Worm (Caenorhabditis elegans) whole organism, young adult: Measurements from ENCODE around the gene C27F2.4.

Source experiments
- C17E4.6 ChIP-seq: fragments of 200-800 bp; sonication (Bioruptor generic); IDR thresholded peaks from 2 replicates; pipeline ENCODE4 v1.3.6; 2022; ENCODE audit warnings: missing genetic modification reagents, missing genetic modification characterization, missing compliant biosample characterization
- F10E7.11 ChIP-seq: sonication (generic microtip); optimal IDR thresholded peaks from 2 replicates; lab custom pipeline; 2017; ENCODE audit warnings: mild to moderate bottlenecking, missing genetic modification characterization, moderate library complexity, missing compliant biosample characterization
- F22D6.2 ChIP-seq: sonication (generic microtip); optimal IDR thresholded peaks from 2 replicates; lab custom pipeline; 2016; ENCODE audit warnings: mild to moderate bottlenecking, missing genetic modification characterization, missing compliant biosample characterization
- F23B12.7 ChIP-seq: sonication (generic microtip); optimal IDR thresholded peaks from 2 replicates; lab custom pipeline; 2017; ENCODE audit warnings: missing genetic modification characterization, mild to moderate bottlenecking, missing compliant biosample characterization, antibody characterized with exemption, moderate library complexity; ENCODE audit not compliant: insufficient read depth
- F33H1.4 ChIP-seq: fragments of 200-800 bp; sonication (Bioruptor generic); IDR thresholded peaks from 2 replicates; pipeline ENCODE4 v1.3.6; 2022; ENCODE audit warnings: missing genetic modification reagents, missing genetic modification characterization, missing compliant biosample characterization
- F49E8.2 ChIP-seq: sonication (generic microtip); optimal IDR thresholded peaks from 3 replicates; lab custom pipeline; 2017; ENCODE audit warnings: missing genetic modification characterization, mild to moderate bottlenecking, missing compliant biosample characterization, antibody characterized with exemption, moderate library complexity; ENCODE audit not compliant: insufficient read depth
- F52B5.7 ChIP-seq: sonication (generic microtip); optimal IDR thresholded peaks from 2 replicates; lab custom pipeline; 2016; ENCODE audit warnings: mild to moderate bottlenecking, missing genetic modification characterization, missing compliant biosample characterization
- F57C9.4 ChIP-seq: sonication (generic microtip); optimal IDR thresholded peaks from 2 replicates; lab custom pipeline; 2017; ENCODE audit warnings: mild to moderate bottlenecking, missing genetic modification characterization, missing compliant biosample characterization
- K11D2.4 ChIP-seq: fragments of 200-800 bp; sonication (Bioruptor generic); IDR thresholded peaks from 2 replicates; pipeline ENCODE4 v1.3.6; 2022; ENCODE audit warnings: missing genetic modification reagents, missing genetic modification characterization, missing compliant biosample characterization
- T26A5.8 ChIP-seq: sonication (generic microtip); optimal IDR thresholded peaks from 2 replicates; lab custom pipeline; 2016; ENCODE audit warnings: missing genetic modification characterization, missing compliant biosample characterization
- Y53G8AR.9 ChIP-seq: fragments of 200-800 bp; sonication (Bioruptor generic); conservative IDR thresholded peaks from 2 replicates; pipeline ENCODE4 v1.3.6; 2022; ENCODE audit warnings: missing genetic modification reagents, missing genetic modification characterization, missing compliant biosample characterization
- Y95B8A.8 ChIP-seq: fragments of 200-800 bp; sonication (Bioruptor generic); IDR thresholded peaks from 2 replicates; pipeline ENCODE4 v1.3.6; 2022; ENCODE audit warnings: missing genetic modification reagents, missing genetic modification characterization, missing compliant biosample characterization
- ZK185.1 ChIP-seq: sonication (generic microtip); optimal IDR thresholded peaks from 2 replicates; lab custom pipeline; 2016; ENCODE audit warnings: mild to moderate bottlenecking, missing genetic modification characterization, missing compliant biosample characterization; ENCODE audit not compliant: poor library complexity, severe bottlenecking
- ama-1 ChIP-seq, 3 experiments: fragments of 150-350 bp in 1 of 3; sonication (generic microtip) in 2 of 3; optimal IDR thresholded peaks; 2 replicates each; lab custom pipeline; 2014 to 2018; ENCODE audit warnings: missing biosample characterization in 2 of 3, missing genetic modification characterization in 2 of 3, missing genetic modification reagents in 2 of 3
- aptf-2 ChIP-seq: fragments of 200-800 bp; sonication (Bioruptor generic); conservative IDR thresholded peaks from 2 replicates; pipeline ENCODE4 v1.3.6; 2022; ENCODE audit warnings: missing genetic modification reagents, missing genetic modification characterization, missing compliant biosample characterization
- aptf-3 ChIP-seq: fragments of 200-800 bp; sonication (Bioruptor generic); IDR thresholded peaks from 2 replicates; pipeline ENCODE4 v1.3.6; 2022; ENCODE audit warnings: missing genetic modification characterization, missing compliant biosample characterization
- attf-6 ChIP-seq: fragments of 200-800 bp; sonication (Bioruptor generic); IDR thresholded peaks from 2 replicates; pipeline ENCODE4 v1.3.6; 2022; ENCODE audit warnings: missing genetic modification reagents, missing genetic modification characterization, missing compliant biosample characterization
- cebp-1 ChIP-seq, 2 experiments: fragments of 200-800 bp in 1 of 2; sonication (Bioruptor generic) in 1 of 2; sonication (generic microtip) in 1 of 2; IDR thresholded peaks in 1 of 2; optimal IDR thresholded peaks in 1 of 2; 2 replicates each; pipeline versions ENCODE4 v1.3.6 to Lab custom; 2017 to 2022; ENCODE audit warnings: missing compliant biosample characterization in 2 of 2, missing genetic modification characterization in 2 of 2, mild to moderate bottlenecking in 1 of 2, missing genetic modification reagents in 1 of 2, moderate library complexity in 1 of 2
- ceh-27 ChIP-seq: fragments of 200-800 bp; sonication (Bioruptor generic); optimal IDR thresholded peaks from 2 replicates; lab custom pipeline; 2018; ENCODE audit warnings: mild to moderate bottlenecking, missing genetic modification characterization, moderate library complexity, missing compliant biosample characterization
- ceh-79 ChIP-seq: sonication (generic microtip); optimal IDR thresholded peaks from 2 replicates; lab custom pipeline; 2017; ENCODE audit warnings: mild to moderate bottlenecking, missing genetic modification characterization, missing compliant biosample characterization
- die-1 ChIP-seq: sonication (generic microtip); optimal IDR thresholded peaks from 2 replicates; lab custom pipeline; 2016; ENCODE audit warnings: missing genotype, mild to moderate bottlenecking, missing genetic modification characterization, missing compliant biosample characterization
- dox-1 ChIP-seq: fragments of 200-800 bp; sonication (Bioruptor generic); IDR thresholded peaks from 2 replicates; pipeline ENCODE4 v1.3.6; 2022; ENCODE audit warnings: missing genetic modification reagents, missing genetic modification characterization, missing compliant biosample characterization
- dpff-1 ChIP-seq: sonication (generic microtip); optimal IDR thresholded peaks from 2 replicates; lab custom pipeline; 2017; ENCODE audit warnings: mild to moderate bottlenecking, missing genetic modification characterization, missing compliant biosample characterization
- dpl-1 ChIP-seq: fragments of 150-350 bp; optimal IDR thresholded peaks from 2 replicates; lab custom pipeline; 2014; ENCODE audit warnings: missing biosample characterization, missing genetic modification reagents, missing genetic modification characterization
- egl-18 ChIP-seq: fragments of 200-800 bp; sonication (Bioruptor generic); IDR thresholded peaks from 2 replicates; pipeline ENCODE4 v1.3.6; 2022; ENCODE audit warnings: missing genetic modification reagents, missing genetic modification characterization, missing compliant biosample characterization
- ekl-4 ChIP-seq: fragments of 200-800 bp; sonication (Bioruptor generic); IDR thresholded peaks from 2 replicates; pipeline ENCODE4 v1.3.6; 2022; ENCODE audit warnings: missing genetic modification reagents, missing genetic modification characterization, missing compliant biosample characterization
- ets-4 ChIP-seq: fragments of 200-800 bp; sonication (Bioruptor generic); optimal IDR thresholded peaks from 2 replicates; lab custom pipeline; 2018; ENCODE audit warnings: mild to moderate bottlenecking, missing genetic modification characterization, missing compliant biosample characterization
- him-1 ChIP-seq: sonication (generic microtip); optimal IDR thresholded peaks from 2 replicates; lab custom pipeline; 2016; ENCODE audit warnings: missing genotype, missing genetic modification reagents, missing genetic modification characterization, missing compliant biosample characterization
- hlh-26 ChIP-seq: fragments of 200-800 bp; sonication (Bioruptor generic); conservative IDR thresholded peaks from 2 replicates; pipeline ENCODE4 v1.3.6; 2022; ENCODE audit warnings: missing genetic modification reagents, missing genetic modification characterization, missing compliant biosample characterization
- hmg-1.2 ChIP-seq: fragments of 200-800 bp; sonication (Bioruptor generic); IDR thresholded peaks from 2 replicates; pipeline ENCODE4 v1.3.6; 2022; ENCODE audit warnings: missing genetic modification reagents, missing genetic modification characterization, missing compliant biosample characterization
- let-526 ChIP-seq: fragments of 200-800 bp; sonication (Bioruptor generic); IDR thresholded peaks from 2 replicates; pipeline ENCODE4 v1.3.6; 2022; ENCODE audit warnings: missing genetic modification reagents, missing genetic modification characterization, missing compliant biosample characterization
- lin-35 ChIP-seq, 3 experiments: fragments of 150-350 bp in 2 of 3; sonication (generic microtip) in 1 of 3; optimal IDR thresholded peaks; 2 replicates each; lab custom pipeline; 2014 to 2018; ENCODE audit warnings: missing biosample characterization in 3 of 3, missing genetic modification characterization in 3 of 3, missing genetic modification reagents in 3 of 3
- madf-10 ChIP-seq: sonication (generic microtip); optimal IDR thresholded peaks from 2 replicates; lab custom pipeline; 2016; ENCODE audit warnings: mild to moderate bottlenecking, missing genetic modification characterization, missing compliant biosample characterization
- madf-3 ChIP-seq: fragments of 200-800 bp; sonication (Bioruptor generic); IDR thresholded peaks from 2 replicates; pipeline ENCODE4 v1.3.6; 2022; ENCODE audit warnings: missing genetic modification reagents, missing genetic modification characterization, missing compliant biosample characterization
- mel-28 ChIP-seq: sonication (generic microtip); optimal IDR thresholded peaks from 2 replicates; lab custom pipeline; 2016; ENCODE audit warnings: borderline replicate concordance, mild to moderate bottlenecking, missing genetic modification characterization, missing compliant biosample characterization
- nfya-2 ChIP-seq: fragments of 200-800 bp; sonication (Bioruptor generic); IDR thresholded peaks from 2 replicates; pipeline ENCODE4 v1.3.6; 2022; ENCODE audit warnings: missing genetic modification reagents, missing genetic modification characterization, missing compliant biosample characterization
- nhr-179 ChIP-seq: sonication (generic microtip); optimal IDR thresholded peaks from 2 replicates; lab custom pipeline; 2016; ENCODE audit warnings: mild to moderate bottlenecking, missing genetic modification characterization, missing compliant biosample characterization
- nhr-80 ChIP-seq: sonication (generic microtip); optimal IDR thresholded peaks from 2 replicates; lab custom pipeline; 2016; ENCODE audit warnings: missing genetic modification characterization, missing compliant biosample characterization
- pbrm-1 ChIP-seq: fragments of 200-800 bp; sonication (Bioruptor generic); IDR thresholded peaks from 2 replicates; pipeline ENCODE4 v1.3.6; 2022; ENCODE audit warnings: missing genetic modification reagents, missing genetic modification characterization, missing compliant biosample characterization
- rec-8 ChIP-seq, 2 experiments: sonication (generic microtip); optimal IDR thresholded peaks; 2 replicates each; lab custom pipeline; 2016; ENCODE audit warnings: mild to moderate bottlenecking in 2 of 2, missing genetic modification characterization in 2 of 2, missing genetic modification reagents in 2 of 2, missing genotype in 2 of 2, missing biosample characterization in 1 of 2, missing compliant biosample characterization in 1 of 2, moderate library complexity in 1 of 2
- rpc-1 ChIP-seq, 2 experiments: fragments of 150-350 bp in 1 of 2; sonication (generic microtip) in 1 of 2; optimal IDR thresholded peaks; 2 replicates each; lab custom pipeline; 2014 to 2018; ENCODE audit warnings: missing biosample characterization in 1 of 2, missing genetic modification characterization in 1 of 2, missing genetic modification reagents in 1 of 2, missing genotype in 1 of 2
- sdz-38 ChIP-seq: sonication (generic microtip); optimal IDR thresholded peaks from 2 replicates; lab custom pipeline; 2016; ENCODE audit warnings: missing genotype, missing genetic modification characterization, missing compliant biosample characterization
- snpc-3.4 ChIP-seq: sonication (generic microtip); optimal IDR thresholded peaks from 2 replicates; lab custom pipeline; 2017; ENCODE audit warnings: missing genetic modification characterization, mild to moderate bottlenecking, missing compliant biosample characterization, antibody characterized with exemption, moderate library complexity, missing genotype, missing genetic modification reagents
- sptf-2 ChIP-seq: fragments of 200-800 bp; sonication (Bioruptor generic); optimal IDR thresholded peaks from 2 replicates; lab custom pipeline; 2018; ENCODE audit warnings: mild to moderate bottlenecking, missing genetic modification characterization, missing compliant biosample characterization
- tlf-1 ChIP-seq: fragments of 200-800 bp; sonication (Bioruptor generic); optimal IDR thresholded peaks from 2 replicates; lab custom pipeline; 2018; ENCODE audit warnings: mild to moderate bottlenecking, missing genetic modification characterization, missing compliant biosample characterization
- xnd-1 ChIP-seq: sonication (generic microtip); optimal IDR thresholded peaks from 2 replicates; lab custom pipeline; 2016; ENCODE audit warnings: missing genotype, missing genetic modification reagents, missing genetic modification characterization, missing compliant biosample characterization

Gene C27F2.4

ce11 chrIII:4930154-4930679 lies 29.9 kb downstream of the C27F2.4 start, which contains the start of gene set-2 (continued):
- TF ChIP-seq nfya-2 (no peak), sdz-38 (tag; lab: Kevin White, UChicago) (no peak), let-526 (peak; percentile 86), madf-10 (tag; lab: Kevin White, UChicago) (peak; percentile 55), F22D6.2 (tag; lab: Kevin White, UChicago) (peak; percentile 43), C17E4.6 (GFP tag; lab: Robert Waterston, UW) (peak; percentile 59; the same call in 1 of the 2 replicates), ama-1 (optimal IDR thresholded peaks at IDR 0.05; lab: Kevin White, UChicago) (no peak), ama-1 (GFP tag; optimal IDR thresholded peaks at IDR 0.05; lab: Kevin White, UChicago) (no peak), pbrm-1 (GFP tag; lab: Robert Waterston, UW) (peak; percentile 65; the same call in 1 of the 2 replicates), attf-6 (GFP tag; lab: Robert Waterston, UW) (peak; percentile 29; the same call in 1 of the 2 replicates), rpc-1 (optimal IDR thresholded peaks at IDR 0.05; lab: Kevin White, UChicago) (no peak), rpc-1 (tag; optimal IDR thresholded peaks at IDR 0.05; lab: Kevin White, UChicago) (no peak), nhr-80 (peak; percentile 30), dpl-1 (GFP tag; lab: Kevin White, UChicago) (peak; percentile 92), ekl-4 (GFP tag; lab: Robert Waterston, UW) (peak; percentile 65; the same call in 1 of the 2 replicates), lin-35 (GFP tag; optimal IDR thresholded peaks at IDR 0.05; lab: Kevin White, UChicago) (peak; percentile 29 to 89 (median 79)), rec-8 (tag; optimal IDR thresholded peaks at IDR 0.05; lab: Kevin White, UChicago) (peak; percentile 52 to 80), egl-18 (GFP tag; lab: Robert Waterston, UW) (no peak), ceh-27 (GFP tag; lab: Kevin White, UChicago) (peak; percentile 88), F57C9.4 (tag; lab: Kevin White, UChicago) (no peak), nhr-179 (tag; lab: Kevin White, UChicago) (no peak), T26A5.8 (tag; lab: Kevin White, UChicago) (no peak), him-1 (tag; lab: Kevin White, UChicago) (peak; percentile 3), snpc-3.4 (tag; lab: Kevin White, UChicago) (peak; percentile 78), dpff-1 (tag; lab: Kevin White, UChicago) (no peak), Y95B8A.8 (peak; percentile 89), K11D2.4 (GFP tag; lab: Robert Waterston, UW) (peak; percentile 58; the same call in 1 of the 2 replicates), hmg-1.2 (GFP tag; lab: Robert Waterston, UW) (peak; percentile 48), cebp-1 (GFP tag; IDR thresholded peaks at IDR 0.05; lab: Robert Waterston, UW) (no peak), cebp-1 (tag; optimal IDR thresholded peaks at IDR 0.05; lab: Kevin White, UChicago) (peak; percentile 67), F33H1.4 (GFP tag; lab: Robert Waterston, UW) (peak; percentile 76), die-1 (tag; lab: Kevin White, UChicago) (no peak), hlh-26 (GFP tag; lab: Robert Waterston, UW) (no peak), Y53G8AR.9 (peak; percentile 51; the same call in 1 of the 2 replicates), aptf-2 (GFP tag; lab: Robert Waterston, UW) (0 out of 2 replicates have a peak, but pooled peaks have one; percentile 41), ets-4 (no peak), ZK185.1 (peak; percentile 93), madf-3 (GFP tag; lab: Robert Waterston, UW) (peak; percentile 89), dox-1 (GFP tag; lab: Robert Waterston, UW) (peak; percentile 90), F52B5.7 (tag; lab: Kevin White, UChicago) (no peak), sptf-2 (GFP tag; lab: Kevin White, UChicago) (peak; percentile 84), F23B12.7 (tag; lab: Kevin White, UChicago) (no peak), ceh-79 (tag; lab: Kevin White, UChicago) (no peak), xnd-1 (tag; lab: Kevin White, UChicago) (peak; percentile 58), F49E8.2 (no peak), aptf-3 (GFP tag; lab: Robert Waterston, UW) (no peak), F10E7.11 (peak; percentile 38), tlf-1 (peak; percentile 77), mel-28 (no peak)
